Fruit fly (Drosophila melanogaster) whole organism, embryonic: Measurements from ENCODE around the gene CG5382.

Experiments
- CG2129 ChIP-seq: fragments of 200-800 bp; sonication (Bioruptor generic); IDR thresholded peaks from 2 replicates; pipeline ENCODE4 v1.3.6; 2022; ENCODE audit warnings: missing biosample characterization, missing genetic modification characterization; ENCODE audit not compliant: partially characterized antibody
- hb ChIP-seq: fragments of 200-800 bp; sonication (Bioruptor generic); IDR thresholded peaks from 3 replicates; pipeline ENCODE4 v1.3.6; 2022; ENCODE audit warnings: missing biosample characterization, missing genetic modification characterization; ENCODE audit not compliant: partially characterized antibody

DNA sequence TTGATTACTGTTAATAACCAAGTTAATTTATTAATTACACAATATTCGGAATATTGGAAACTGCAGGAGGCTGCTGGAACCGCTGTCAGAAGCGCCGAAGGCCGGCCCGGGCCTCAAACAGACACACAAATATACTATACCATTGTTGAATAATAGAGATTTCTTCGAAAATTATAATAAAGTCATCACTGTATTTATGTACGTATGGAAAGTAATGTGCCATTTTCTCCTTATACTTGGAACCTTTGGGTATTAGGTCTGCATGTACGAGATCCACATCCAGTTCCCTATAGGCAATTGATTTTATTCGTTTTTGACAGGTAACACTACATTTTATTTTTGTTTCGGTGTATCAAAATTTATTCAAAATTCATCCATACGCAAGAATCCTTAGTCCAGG is 6.8 kb upstream of the CG5382 start, which contains the start of gene CG7069:
- TF ChIP-seq hb (GFP tag; lab: Robert Waterston, UW) (no peak), CG2129 (GFP tag; lab: Robert Waterston, UW) (no peak)
